Worm (Caenorhabditis elegans): ENCODE data around the gene ZK177.9.

Gene ZK177.9

ce11 chrII:5517643-5518042 lies at the start of gene ZK177.9:
Gene ZK177.9 (minus strand): TSS chrII:5517743.
- TF ChIP-seq lin-13 (tag; optimal IDR thresholded peaks at IDR 0.05) (no peak), pha-4 (tag; optimal IDR thresholded peaks at IDR 0.05) (no peak), ceh-43 (GFP tag; optimal IDR thresholded peaks at IDR 0.05) (no peak), bed-3 (GFP tag; optimal IDR thresholded peaks at IDR 0.05) (no peak), elt-1 (tag; optimal IDR thresholded peaks at IDR 0.05; ENCODE audit: borderline replicate concordance, insufficient read depth) (no peak), unc-120 (tag; optimal IDR thresholded peaks at IDR 0.05; ENCODE audit: poor library complexity, severe bottlenecking) (no peak), nhr-237 (tag; optimal IDR thresholded peaks at IDR 0.05) (no peak), cnd-1 (tag; optimal IDR thresholded peaks at IDR 0.05) (no peak), elt-3 (tag; optimal IDR thresholded peaks at IDR 0.05) (no peak), nhr-76 (tag; optimal IDR thresholded peaks at IDR 0.05) (no peak), sptf-1 (tag; optimal IDR thresholded peaks at IDR 0.05) (no peak), ces-1 (GFP tag; optimal IDR thresholded peaks at IDR 0.05) (no peak), drap-1 (GFP tag; optimal IDR thresholded peaks at IDR 0.05) (no peak)

- TF ChIP-seq drap-1 (GFP tag; optimal IDR thresholded peaks at IDR 0.05): no peak
- TF ChIP-seq elt-1 (tag; optimal IDR thresholded peaks at IDR 0.05; ENCODE audit: borderline replicate concordance, insufficient read depth): no peak
- no peak for TF ChIP-seq ham-2 (GFP tag; optimal IDR thresholded peaks at IDR 0.05)
- no peak for TF ChIP-seq nhr-237 (tag; optimal IDR thresholded peaks at IDR 0.05)
- TF ChIP-seq ceh-43 (GFP tag; optimal IDR thresholded peaks at IDR 0.05): no peak
- no peak for TF ChIP-seq hlh-1 (tag; optimal IDR thresholded peaks at IDR 0.05)
- TF ChIP-seq nhr-12 (tag; optimal IDR thresholded peaks at IDR 0.05): no peak
- no peak for TF ChIP-seq M03D4.4 (tag; optimal IDR thresholded peaks at IDR 0.05)
- TF ChIP-seq pha-4 (tag; optimal IDR thresholded peaks at IDR 0.05): no peak
- no peak for TF ChIP-seq ztf-11 (tag; optimal IDR thresholded peaks at IDR 0.05)
- TF ChIP-seq nhr-28 (tag; optimal IDR thresholded peaks at IDR 0.05): no peak
- no peak for TF ChIP-seq bed-3 (GFP tag; optimal IDR thresholded peaks at IDR 0.05)
- TF ChIP-seq ces-1 (GFP tag; optimal IDR thresholded peaks at IDR 0.05): no peak
- no peak for TF ChIP-seq lin-13 (tag; optimal IDR thresholded peaks at IDR 0.05)
- no peak for TF ChIP-seq unc-120 (tag; optimal IDR thresholded peaks at IDR 0.05; ENCODE audit: poor library complexity, severe bottlenecking)
Observed at ce11 chrII:5565082-5565623, 47.6 kb upstream of the ZK177.9 start.

- TF ChIP-seq mls-2 (tag; optimal IDR thresholded peaks at IDR 0.05) (no peak), mab-5 (tag; optimal IDR thresholded peaks at IDR 0.05) (no peak), sptf-1 (tag; optimal IDR thresholded peaks at IDR 0.05) (no peak), nhr-237 (tag; optimal IDR thresholded peaks at IDR 0.05) (no peak), ceh-83 (GFP tag; optimal IDR thresholded peaks at IDR 0.05) (no peak), nhr-2 (tag; optimal IDR thresholded peaks at IDR 0.05) (no peak), lin-13 (tag; optimal IDR thresholded peaks at IDR 0.05) (no peak), ceh-39 (tag; optimal IDR thresholded peaks at IDR 0.05) (no peak), lsy-2 (tag; optimal IDR thresholded peaks at IDR 0.05) (no peak), elt-3 (tag; optimal IDR thresholded peaks at IDR 0.05) (no peak), bed-3 (GFP tag; optimal IDR thresholded peaks at IDR 0.05) (no peak), flh-1 (GFP tag; optimal IDR thresholded peaks at IDR 0.05) (no peak), unc-62 (GFP tag; optimal IDR thresholded peaks at IDR 0.05) (no peak), ceh-43 (GFP tag; optimal IDR thresholded peaks at IDR 0.05) (no peak), drap-1 (GFP tag; optimal IDR thresholded peaks at IDR 0.05) (no peak), snpc-4 (tag; optimal IDR thresholded peaks at IDR 0.05) (no peak), elt-1 (tag; optimal IDR thresholded peaks at IDR 0.05; ENCODE audit: borderline replicate concordance, insufficient read depth) (no peak), M03D4.4 (tag; optimal IDR thresholded peaks at IDR 0.05) (no peak), hlh-1 (tag; optimal IDR thresholded peaks at IDR 0.05) (no peak)
Observed at ce11 chrII:5561392-5561791, 43.8 kb upstream of the ZK177.9 start, which contains the start of gene C17C3.3. Gene C17C3.3 (plus strand): TSS chrII:5561737.

- TF ChIP-seq M03D4.4 (tag; optimal IDR thresholded peaks at IDR 0.05): no peak
- no peak for TF ChIP-seq ceh-83 (GFP tag; optimal IDR thresholded peaks at IDR 0.05)
- TF ChIP-seq blmp-1 (tag; optimal IDR thresholded peaks at IDR 0.05): no peak
- no peak for TF ChIP-seq mab-5 (tag; optimal IDR thresholded peaks at IDR 0.05)
- no peak for TF ChIP-seq nhr-12 (tag; optimal IDR thresholded peaks at IDR 0.05)
Observed at ce11 chrII:5557134-5557533, 39.6 kb upstream of the ZK177.9 start.

ce11 chrII:5556431-5556830 lies 38.9 kb upstream of the ZK177.9 start, which contains the start of gene ins-11:
Gene ins-11 (plus strand): TSS chrII:5556731.
- TF ChIP-seq lin-13 (tag; optimal IDR thresholded peaks at IDR 0.05) (no peak), ceh-39 (tag; optimal IDR thresholded peaks at IDR 0.05) (no peak), zip-8 (tag; optimal IDR thresholded peaks at IDR 0.05) (no peak), unc-120 (tag; optimal IDR thresholded peaks at IDR 0.05; ENCODE audit: poor library complexity, severe bottlenecking) (no peak), ceh-83 (GFP tag; optimal IDR thresholded peaks at IDR 0.05) (no peak), drap-1 (GFP tag; optimal IDR thresholded peaks at IDR 0.05) (no peak), nhr-237 (tag; optimal IDR thresholded peaks at IDR 0.05) (no peak), unc-62 (GFP tag; optimal IDR thresholded peaks at IDR 0.05) (no peak), mls-2 (tag; optimal IDR thresholded peaks at IDR 0.05) (no peak), flh-1 (GFP tag; optimal IDR thresholded peaks at IDR 0.05) (no peak), mab-5 (tag; optimal IDR thresholded peaks at IDR 0.05) (no peak), ham-2 (GFP tag; optimal IDR thresholded peaks at IDR 0.05) (no peak), snpc-4 (tag; optimal IDR thresholded peaks at IDR 0.05) (no peak), ces-1 (GFP tag; optimal IDR thresholded peaks at IDR 0.05) (no peak), M03D4.4 (tag; optimal IDR thresholded peaks at IDR 0.05) (no peak), sptf-1 (tag; optimal IDR thresholded peaks at IDR 0.05) (no peak)

Data from whole organism, mixed stage, embryonic.